Fruit fly (Drosophila melanogaster) Kc167 (cell line): ENCODE results near the gene CG16995.

Experiments
- Sin3A ChIP-seq: fragments of >200 bp; optimal IDR thresholded peaks from 2 replicates; lab custom pipeline; 2018; ENCODE audit warnings: missing external identifiers
- h ChIP-seq: fragments of >200 bp; optimal IDR thresholded peaks from 3 replicates; lab custom pipeline; 2018; ENCODE audit warnings: missing external identifiers
- psq ChIP-seq: fragments of >200 bp; optimal IDR thresholded peaks from 2 replicates; lab custom pipeline; 2017; ENCODE audit warnings: missing external identifiers

- no peak for TF ChIP-seq psq (lab: Kevin White, UChicago)
- TF ChIP-seq Sin3A, result no peak
- TF ChIP-seq h, result no peak
These were observed 17.1 kb upstream of the CG16995 start, which contains the start of gene robl22E for dm6 chr2L:2290638-2291037.
